Fruit fly (Drosophila melanogaster): ENCODE measurements around the gene PTPMT1.

PTPMT1 gene

dm6 chr3R:23772808-23773207 is 14.7 kb downstream of the PTPMT1 start, which contains the start of gene tst (continued):
- peak; percentile 91 for TF ChIP-seq NfI (GFP tag; optimal IDR thresholded peaks at IDR 0.05)
- no peak for TF ChIP-seq B-H2 (GFP tag; optimal IDR thresholded peaks at IDR 0.05)
- TF ChIP-seq CG12659 (GFP tag; optimal IDR thresholded peaks at IDR 0.05) = peak; percentile 93
- peak; percentile 24 for TF ChIP-seq CG16863 (GFP tag; optimal IDR thresholded peaks at IDR 0.05)
- peak; percentile 97 for TF ChIP-seq sisA (GFP tag; IDR thresholded peaks at IDR 0.05)
- TF ChIP-seq crol (GFP tag; IDR thresholded peaks at IDR 0.05) = peak; percentile 53
- TF ChIP-seq Sox102F (GFP tag; optimal IDR thresholded peaks at IDR 0.05) = peak; percentile 96
- TF ChIP-seq cato (GFP tag; optimal IDR thresholded peaks at IDR 0.05; ENCODE audit: borderline replicate concordance) = peak; percentile 81
- TF ChIP-seq pb (GFP tag; optimal IDR thresholded peaks at IDR 0.05) = no peak
- peak; percentile 76 for TF ChIP-seq CG15011 (GFP tag; optimal IDR thresholded peaks at IDR 0.05)
- peak; percentile 82 for TF ChIP-seq Max (GFP tag; optimal IDR thresholded peaks at IDR 0.05)
- peak; percentile 93 for TF ChIP-seq CG17612 (GFP tag; IDR thresholded peaks at IDR 0.05)
- TF ChIP-seq jing (GFP tag; optimal IDR thresholded peaks at IDR 0.05) = peak; percentile 56
- TF ChIP-seq oc (tag; optimal IDR thresholded peaks at IDR 0.05) = peak; percentile 89
- peak; percentile 97 for TF ChIP-seq HLH3B (GFP tag; IDR thresholded peaks at IDR 0.05)
- peak; percentile 53 for TF ChIP-seq pum (GFP tag; optimal IDR thresholded peaks at IDR 0.05)
- peak; percentile 87; the same call in 2 of the 3 replicates for TF ChIP-seq C15 (GFP tag; IDR thresholded peaks at IDR 0.05)
- TF ChIP-seq GATAe (GFP tag; conservative IDR thresholded peaks at IDR 0.05) = peak; percentile 87
- no peak for TF ChIP-seq CG6854 (GFP tag; optimal IDR thresholded peaks at IDR 0.05)
- TF ChIP-seq CG6765 (GFP tag; optimal IDR thresholded peaks at IDR 0.05) = peak; percentile 72
- peak; percentile 71 for TF ChIP-seq YL-1 (GFP tag; optimal IDR thresholded peaks at IDR 0.05)
- TF ChIP-seq CrebB (tag; optimal IDR thresholded peaks at IDR 0.05) = peak; percentile 68
- peak; percentile 63 for TF ChIP-seq chn (GFP tag; optimal IDR thresholded peaks at IDR 0.05)
- TF ChIP-seq Mrtf (GFP tag; IDR thresholded peaks at IDR 0.05) = peak; percentile 95
- TF ChIP-seq danr (GFP tag; IDR thresholded peaks at IDR 0.05) = peak; percentile 92
- TF ChIP-seq zfh1 (GFP tag; IDR thresholded peaks at IDR 0.05) = peak; percentile 98
- TF ChIP-seq maf-S (GFP tag; optimal IDR thresholded peaks at IDR 0.05) = peak; percentile 16
- TF ChIP-seq CG11504 (tag; optimal IDR thresholded peaks at IDR 0.05) = peak; percentile 92
- peak; percentile 79 for TF ChIP-seq zfh2 (GFP tag; optimal IDR thresholded peaks at IDR 0.05)
- TF ChIP-seq H2.0 (GFP tag; IDR thresholded peaks at IDR 0.05) = peak; percentile 96
- peak; percentile 92 for TF ChIP-seq CG12942 (GFP tag; optimal IDR thresholded peaks at IDR 0.05)
- peak; percentile 86 for TF ChIP-seq CG8290 (GFP tag; optimal IDR thresholded peaks at IDR 0.05)
- TF ChIP-seq CG8290 (tag; optimal IDR thresholded peaks at IDR 0.05) = peak in 1 of 2 experiments; percentile 59
- TF ChIP-seq psq (GFP tag; optimal IDR thresholded peaks at IDR 0.05) = peak; percentile 81
- no peak for TF ChIP-seq crc (GFP tag; optimal IDR thresholded peaks at IDR 0.05)
- peak; percentile 47 for TF ChIP-seq Dip3 (GFP tag; optimal IDR thresholded peaks at IDR 0.05)
- TF ChIP-seq CG1832 (GFP tag; optimal IDR thresholded peaks at IDR 0.05) = no peak
- TF ChIP-seq CG6175 (GFP tag; IDR thresholded peaks at IDR 0.05) = peak; percentile 88
- TF ChIP-seq CG11456 (GFP tag; IDR thresholded peaks at IDR 0.05) = peak; percentile 97
- TF ChIP-seq grau (tag; optimal IDR thresholded peaks at IDR 0.05) = peak; percentile 91
- no peak for TF ChIP-seq CG5180 (GFP tag; optimal IDR thresholded peaks at IDR 0.05)
- TF ChIP-seq CG1233 (GFP tag; optimal IDR thresholded peaks at IDR 0.05) = peak; percentile 86
- TF ChIP-seq fd64A (GFP tag; optimal IDR thresholded peaks at IDR 0.05) = no peak
- TF ChIP-seq Hsf (GFP tag; optimal IDR thresholded peaks at IDR 0.05) = peak; percentile 61
- no peak for TF ChIP-seq Deaf1 (tag; optimal IDR thresholded peaks at IDR 0.05)
- TF ChIP-seq Pdp1 (GFP tag; optimal IDR thresholded peaks at IDR 0.05) = peak; percentile 67 to 87
- TF ChIP-seq CG18764 (GFP tag; optimal IDR thresholded peaks at IDR 0.05) = peak; percentile 83
- TF ChIP-seq CG12219 (GFP tag; optimal IDR thresholded peaks at IDR 0.05) = peak; percentile 40
- no peak for TF ChIP-seq bigmax (GFP tag; optimal IDR thresholded peaks at IDR 0.05)
- peak; percentile 63 for TF ChIP-seq mam (GFP tag; optimal IDR thresholded peaks at IDR 0.05)
- TF ChIP-seq CG17328 (GFP tag; IDR thresholded peaks at IDR 0.05) = peak; percentile 94
